Fruit fly (Drosophila melanogaster) whole organism, embryonic: ENCODE measurements around the gene CG7430.

ENCODE experiments used
- Abd-B ChIP-seq: fragments of 200-800 bp; sonication (Bioruptor generic); optimal IDR thresholded peaks from 2 replicates; lab custom pipeline; 2018; ENCODE audit warnings: missing biosample characterization, mild to moderate bottlenecking, missing genetic modification characterization, moderate library complexity
- Atf6 ChIP-seq: fragments of 200-800 bp; sonication (Bioruptor generic); IDR thresholded peaks from 2 replicates; pipeline ENCODE4 v1.3.6; 2022; ENCODE audit warnings: missing biosample characterization, missing genetic modification characterization
- B-H2 ChIP-seq: fragments of 200-800 bp; sonication (Bioruptor generic); optimal IDR thresholded peaks from 2 replicates; lab custom pipeline; 2018; ENCODE audit warnings: missing biosample characterization, mild to moderate bottlenecking, missing genetic modification characterization
- Blimp-1 ChIP-seq: fragments of 200-800 bp; sonication (Bioruptor generic); optimal IDR thresholded peaks from 3 replicates; lab custom pipeline; 2018; ENCODE audit warnings: missing biosample characterization, missing genetic modification characterization, mild to moderate bottlenecking, moderate library complexity, missing genetic modification reagents
- CG11093 ChIP-seq: fragments of 200-800 bp; sonication (Bioruptor generic); IDR thresholded peaks from 3 replicates; pipeline ENCODE4 v1.3.6; 2022; ENCODE audit warnings: missing biosample characterization, missing genetic modification characterization
- CG11696 ChIP-seq: fragments of 200-800 bp; sonication (Bioruptor generic); IDR thresholded peaks from 2 replicates; pipeline ENCODE4 v1.3.6; 2022; ENCODE audit warnings: missing biosample characterization, missing genetic modification characterization
- CG12071 ChIP-seq: fragments of 200-800 bp; sonication (Bioruptor generic); optimal IDR thresholded peaks from 3 replicates; lab custom pipeline; 2018; ENCODE audit warnings: missing biosample characterization, mild to moderate bottlenecking, missing genetic modification characterization
- CG12391 ChIP-seq: fragments of 200-800 bp; sonication (Bioruptor generic); optimal IDR thresholded peaks from 3 replicates; lab custom pipeline; 2018; ENCODE audit warnings: missing biosample characterization, mild to moderate bottlenecking, missing genetic modification characterization, moderate library complexity
- CG12659 ChIP-seq: fragments of 200-800 bp; sonication (Bioruptor generic); optimal IDR thresholded peaks from 3 replicates; lab custom pipeline; 2017; ENCODE audit warnings: mild to moderate bottlenecking, missing biosample characterization, missing genetic modification reagents, missing genetic modification characterization
- CG13424 ChIP-seq: fragments of 200-800 bp; sonication (Bioruptor generic); optimal IDR thresholded peaks from 2 replicates; lab custom pipeline; 2019; ENCODE audit warnings: missing biosample characterization, mild to moderate bottlenecking, missing genetic modification characterization, moderate library complexity
- CG15011 ChIP-seq: fragments of 200-800 bp; sonication (Bioruptor generic); optimal IDR thresholded peaks from 3 replicates; lab custom pipeline; 2018; ENCODE audit warnings: missing biosample characterization, mild to moderate bottlenecking, missing genetic modification characterization
- CG1529 ChIP-seq: fragments of 200-800 bp; sonication (Bioruptor generic); optimal IDR thresholded peaks from 3 replicates; lab custom pipeline; 2018; ENCODE audit warnings: missing biosample characterization, missing genetic modification characterization
- CG17829 ChIP-seq: fragments of 200-800 bp; optimal IDR thresholded peaks from 2 replicates; lab custom pipeline; 2019; ENCODE audit warnings: missing biosample characterization, mild to moderate bottlenecking, missing genetic modification characterization, moderate library complexity
- CG18262 ChIP-seq: fragments of 200-800 bp; optimal IDR thresholded peaks from 3 replicates; lab custom pipeline; 2019; ENCODE audit warnings: missing biosample characterization, mild to moderate bottlenecking, missing genetic modification characterization, moderate library complexity
- CG1832 ChIP-seq: fragments of 200-800 bp; sonication (Bioruptor generic); optimal IDR thresholded peaks from 2 replicates; lab custom pipeline; 2017; ENCODE audit warnings: missing biosample characterization, mild to moderate bottlenecking, missing genetic modification characterization, inconsistent platforms
- CG32767 ChIP-seq: fragments of 200-800 bp; sonication (Bioruptor generic); IDR thresholded peaks from 2 replicates; pipeline ENCODE4 v1.3.6; 2022; ENCODE audit warnings: missing biosample characterization, missing genetic modification characterization
- CG34224 ChIP-seq: fragments of 200-800 bp; sonication (Bioruptor generic); IDR thresholded peaks from 3 replicates; pipeline ENCODE4 v1.3.6; 2022; ENCODE audit warnings: missing biosample characterization, missing genetic modification characterization; ENCODE audit not compliant: partially characterized antibody
- CG34422 ChIP-seq: fragments of 200-800 bp; sonication (Bioruptor generic); IDR thresholded peaks from 3 replicates; pipeline ENCODE4 v1.3.6; 2022; ENCODE audit warnings: missing biosample characterization, missing genetic modification characterization
- CG3726 ChIP-seq: fragments of 200-800 bp; sonication (Bioruptor generic); IDR thresholded peaks from 3 replicates; pipeline ENCODE4, ENCODE4 v1.3.6; 2022; ENCODE audit warnings: missing biosample characterization, missing genetic modification characterization
- CG3995 ChIP-seq: fragments of 200-800 bp; sonication (Bioruptor generic); optimal IDR thresholded peaks from 3 replicates; lab custom pipeline; 2016; ENCODE audit warnings: missing biosample characterization, missing genetic modification characterization
- CG42726 ChIP-seq: fragments of 200-800 bp; sonication (Bioruptor generic); IDR thresholded peaks from 2 replicates; pipeline ENCODE4 v1.3.6; 2022; ENCODE audit warnings: missing biosample characterization, missing genetic modification characterization; ENCODE audit not compliant: partially characterized antibody
- CG4360 ChIP-seq: fragments of 200-800 bp; sonication (Bioruptor generic); IDR thresholded peaks from 2 replicates; pipeline ENCODE4 v1.3.6; 2022; ENCODE audit warnings: missing biosample characterization, missing genetic modification characterization
- CG4820 ChIP-seq: fragments of 200-800 bp; sonication (Bioruptor generic); optimal IDR thresholded peaks from 3 replicates; lab custom pipeline; 2016; ENCODE audit warnings: missing biosample characterization, missing genetic modification characterization
- CG6254 ChIP-seq: fragments of 200-800 bp; sonication (Bioruptor generic); optimal IDR thresholded peaks from 3 replicates; lab custom pipeline; 2017; ENCODE audit warnings: mild to moderate bottlenecking, missing biosample characterization, missing genetic modification reagents, missing genetic modification characterization
- CG6765 ChIP-seq: fragments of 200-800 bp; sonication (Bioruptor generic); optimal IDR thresholded peaks from 3 replicates; lab custom pipeline; 2017; ENCODE audit warnings: missing biosample characterization, mild to moderate bottlenecking, missing genetic modification characterization
- CG8359 ChIP-seq: fragments of 200-800 bp; sonication (Bioruptor generic); optimal IDR thresholded peaks from 2 replicates; lab custom pipeline; 2017; ENCODE audit warnings: missing biosample characterization, mild to moderate bottlenecking, missing genetic modification characterization, borderline replicate concordance
- Chrac-16 ChIP-seq: fragments of 200-800 bp; sonication (Bioruptor generic); optimal IDR thresholded peaks from 3 replicates; lab custom pipeline; 2016; ENCODE audit warnings: missing biosample characterization, missing genetic modification characterization
- CoRest ChIP-seq: fragments of 200-800 bp; sonication (Bioruptor generic); optimal IDR thresholded peaks from 3 replicates; lab custom pipeline; 2018; ENCODE audit warnings: missing biosample characterization, mild to moderate bottlenecking, missing genetic modification characterization, moderate library complexity
- Med ChIP-seq: fragments of 200-800 bp; sonication (Bioruptor generic); peaks from one replicate; lab custom pipeline; 2016; ENCODE audit warnings: missing biosample characterization, missing genetic modification characterization, mild to moderate bottlenecking, inconsistent platforms, moderate library complexity
- Mrtf ChIP-seq: fragments of 200-800 bp; sonication (Bioruptor generic); IDR thresholded peaks from 3 replicates; pipeline ENCODE4 v1.3.6; 2022; ENCODE audit warnings: missing biosample characterization, missing genetic modification characterization
- PHDP ChIP-seq: fragments of 200-800 bp; sonication (Bioruptor generic); optimal IDR thresholded peaks from 3 replicates; lab custom pipeline; 2018; ENCODE audit warnings: missing biosample characterization, mild to moderate bottlenecking, missing genetic modification characterization, moderate library complexity
- Side ChIP-seq: fragments of 200-800 bp; sonication (Bioruptor generic); optimal IDR thresholded peaks from 2 replicates; lab custom pipeline; 2016; ENCODE audit warnings: missing biosample characterization, missing genetic modification characterization
- Six4 ChIP-seq: fragments of 200-800 bp; sonication (Bioruptor generic); optimal IDR thresholded peaks from 2 replicates; lab custom pipeline; 2016; ENCODE audit warnings: missing biosample characterization, missing genetic modification characterization
- Xbp1 ChIP-seq: fragments of 200-800 bp; sonication (Bioruptor generic); optimal IDR thresholded peaks from 3 replicates; lab custom pipeline; 2016; ENCODE audit warnings: missing biosample characterization, mild to moderate bottlenecking, missing genetic modification characterization
- ash1 ChIP-seq: fragments of 200-800 bp; sonication (Bioruptor generic); optimal IDR thresholded peaks from 2 replicates; lab custom pipeline; 2018; ENCODE audit warnings: missing biosample characterization, mild to moderate bottlenecking, missing genetic modification characterization
- bigmax ChIP-seq: fragments of 200-800 bp; sonication (Bioruptor generic); optimal IDR thresholded peaks from 2 replicates; lab custom pipeline; 2018; ENCODE audit warnings: missing biosample characterization, mild to moderate bottlenecking, missing genetic modification characterization
- crc ChIP-seq: fragments of 200-800 bp; sonication (Bioruptor generic); optimal IDR thresholded peaks from 2 replicates; lab custom pipeline; 2016; ENCODE audit warnings: missing biosample characterization, missing genetic modification characterization
- dysf ChIP-seq: fragments of 200-800 bp; sonication (Bioruptor generic); IDR thresholded peaks from 3 replicates; pipeline ENCODE4 v1.3.6; 2022; ENCODE audit warnings: missing biosample characterization, missing genetic modification characterization
- grn ChIP-seq: fragments of 200-800 bp; sonication (Bioruptor generic); optimal IDR thresholded peaks from 3 replicates; lab custom pipeline; 2017; ENCODE audit warnings: missing biosample characterization, missing genetic modification characterization
- gsb ChIP-seq: fragments of 200-800 bp; sonication (Bioruptor generic); IDR thresholded peaks from 2 replicates; pipeline ENCODE4 v1.3.6; 2022; ENCODE audit warnings: missing biosample characterization, missing genetic modification characterization
- h ChIP-seq: fragments of >200 bp; optimal IDR thresholded peaks from 2 replicates; lab custom pipeline; 2017
- knrl ChIP-seq: fragments of 200-800 bp; sonication (Bioruptor generic); IDR thresholded peaks from 3 replicates; pipeline ENCODE4 v1.3.6; 2022; ENCODE audit warnings: missing biosample characterization, missing genetic modification characterization; ENCODE audit not compliant: partially characterized antibody
- nau ChIP-seq: fragments of 200-800 bp; sonication (Bioruptor generic); optimal IDR thresholded peaks from 3 replicates; lab custom pipeline; 2017; ENCODE audit warnings: missing biosample characterization, mild to moderate bottlenecking, missing genetic modification characterization, missing genetic modification reagents
- pan ChIP-seq, 4 experiments: fragments of >200 bp in 3 of 4; fragments of 200-800 bp in 1 of 4; sonication (Bioruptor generic) in 1 of 4; optimal IDR thresholded peaks in 3 of 4; IDR thresholded peaks in 1 of 4; 2 replicates each; pipeline versions ENCODE4 v1.3.6 to Lab custom; 2017 to 2022; ENCODE audit warnings: missing biosample characterization in 2 of 4, missing genetic modification characterization in 2 of 4, mixed read lengths in 1 of 4
- pho ChIP-seq: fragments of 200-800 bp; sonication (Bioruptor generic); optimal IDR thresholded peaks from 2 replicates; lab custom pipeline; 2016; ENCODE audit warnings: missing biosample characterization, missing genetic modification characterization
- ro ChIP-seq: fragments of 200-800 bp; sonication (Bioruptor generic); IDR thresholded peaks from 2 replicates; pipeline ENCODE4 v1.3.6; 2022; ENCODE audit warnings: missing biosample characterization, missing genetic modification characterization
- sna ChIP-seq: fragments of 200-800 bp; sonication (Bioruptor generic); IDR thresholded peaks from 2 replicates; pipeline ENCODE4 v1.3.6; 2022; ENCODE audit warnings: missing biosample characterization, missing genetic modification characterization; ENCODE audit not compliant: partially characterized antibody
- tio ChIP-seq: fragments of 200-800 bp; sonication (Bioruptor generic); optimal IDR thresholded peaks from 2 replicates; lab custom pipeline; 2017; ENCODE audit warnings: missing biosample characterization, missing genetic modification characterization, inconsistent platforms
- zen ChIP-seq: fragments of 200-800 bp; sonication (Bioruptor generic); optimal IDR thresholded peaks from 3 replicates; lab custom pipeline; 2018; ENCODE audit warnings: missing biosample characterization, mild to moderate bottlenecking, missing genetic modification characterization, moderate library complexity

Gene CG7430

dm6 chr3L:17842892-17843703 is 3.6 kb upstream of the CG7430 start, which contains the start of gene CG5567 (continued):
- TF ChIP-seq CG11696 (GFP tag; lab: Robert Waterston, UW), result no peak
- TF ChIP-seq CG34422, result no peak
- TF ChIP-seq tio (GFP tag; lab: Kevin White, UChicago), result no peak
- TF ChIP-seq Atf6 (GFP tag; lab: Robert Waterston, UW), result 0 out of 2 replicates have a peak, but pooled peaks have one; percentile 25
- TF ChIP-seq Six4 (GFP tag; lab: Kevin White, UChicago), result no peak
- no peak for TF ChIP-seq B-H2 (GFP tag; lab: Kevin White, UChicago)
- TF ChIP-seq gsb (GFP tag; lab: Robert Waterston, UW), result no peak
- no peak for TF ChIP-seq grn (GFP tag; lab: Kevin White, UChicago)
- no peak for TF ChIP-seq bigmax
- peak; percentile 15 for TF ChIP-seq CG13424 (tag; lab: Kevin White, UChicago)
- TF ChIP-seq CG1832 (GFP tag; lab: Kevin White, UChicago), result no peak
- no peak for TF ChIP-seq pan (optimal IDR thresholded peaks at IDR 0.05; lab: Kevin White, UChicago)
- peak in 1 of 2 experiments; percentile 45 for TF ChIP-seq pan (GFP tag; optimal IDR thresholded peaks at IDR 0.05 in 1 of 2, IDR thresholded peaks at IDR 0.05 in 1 of 2)
- TF ChIP-seq CG17829 (tag; lab: Kevin White, UChicago), result no peak
- no peak for TF ChIP-seq CG3995 (GFP tag; lab: Kevin White, UChicago)
- no peak for TF ChIP-seq CG42726 (GFP tag; lab: Robert Waterston, UW)
- no peak for TF ChIP-seq Blimp-1 (GFP tag; lab: Kevin White, UChicago)
- TF ChIP-seq h (lab: Kevin White, UChicago), result no peak
- no peak for TF ChIP-seq Side (GFP tag; lab: Kevin White, UChicago)
- TF ChIP-seq CG6765 (GFP tag; lab: Kevin White, UChicago), result no peak
- TF ChIP-seq CG6254 (GFP tag; lab: Kevin White, UChicago), result no peak
- TF ChIP-seq Chrac-16, result no peak
- no peak for TF ChIP-seq CG12071 (GFP tag; lab: Kevin White, UChicago)
- TF ChIP-seq nau (GFP tag; lab: Kevin White, UChicago), result no peak
- no peak for TF ChIP-seq crc
- no peak for TF ChIP-seq zen
- TF ChIP-seq CG34224, result no peak
- TF ChIP-seq CG15011 (GFP tag; lab: Kevin White, UChicago), result no peak
- TF ChIP-seq CG11093, result no peak
- TF ChIP-seq ash1, result no peak
- TF ChIP-seq Xbp1 (GFP tag; lab: Kevin White, UChicago), result peak; percentile 2
- TF ChIP-seq CG12391, result no peak
- TF ChIP-seq CG4820 (GFP tag; lab: Kevin White, UChicago), result no peak
- TF ChIP-seq Med, result peak; percentile 87
- peak; percentile 14 for TF ChIP-seq CoRest
- no peak for TF ChIP-seq knrl (GFP tag; lab: Robert Waterston, UW)
- TF ChIP-seq sna (GFP tag; lab: Robert Waterston, UW), result no peak
- TF ChIP-seq pho, result no peak
- no peak for TF ChIP-seq Abd-B (GFP tag; lab: Kevin White, UChicago)
- TF ChIP-seq ro (GFP tag; lab: Robert Waterston, UW), result no peak
- TF ChIP-seq CG18262, result no peak
- TF ChIP-seq dysf (GFP tag; lab: Robert Waterston, UW), result peak; percentile 38; the same call in 1 of the 3 replicates
- TF ChIP-seq Mrtf (GFP tag; lab: Robert Waterston, UW), result no peak
- TF ChIP-seq CG3726, result no peak
- TF ChIP-seq CG1529 (GFP tag; lab: Kevin White, UChicago), result no peak
- TF ChIP-seq CG12659 (GFP tag; lab: Kevin White, UChicago), result peak; percentile 20
- no peak for TF ChIP-seq CG8359 (GFP tag; lab: Kevin White, UChicago)
- peak; percentile 61; the same call in 1 of the 2 replicates for TF ChIP-seq CG32767 (GFP tag; lab: Robert Waterston, UW)
- no peak for TF ChIP-seq PHDP (tag; lab: Kevin White, UChicago)
- TF ChIP-seq CG4360, result no peak
